Worm (Caenorhabditis elegans) whole organism, L1 larva: ENCODE data around the gene sri-26.
A peak's percentile ranks its signal among the peaks of the same experiment; 100 is the strongest.

Experiments used
- C16A3.4 ChIP-seq: fragments of 150-350 bp; optimal IDR thresholded peaks from 2 replicates; lab custom pipeline; 2014; ENCODE audit warnings: missing biosample characterization, missing genetic modification characterization
- aha-1 ChIP-seq: fragments of 150-350 bp; optimal IDR thresholded peaks from 2 replicates; lab custom pipeline; 2014; ENCODE audit warnings: missing biosample characterization, missing genetic modification characterization
- blmp-1 ChIP-seq: fragments of 150-350 bp; optimal IDR thresholded peaks from 2 replicates; lab custom pipeline; 2014; ENCODE audit warnings: missing biosample characterization, missing genetic modification characterization
- ceh-63 ChIP-seq: fragments of 200-800 bp; sonication (Bioruptor generic); optimal IDR thresholded peaks from 2 replicates; lab custom pipeline; 2018; ENCODE audit warnings: mild to moderate bottlenecking, missing genetic modification characterization, missing compliant biosample characterization
- ceh-8 ChIP-seq: fragments of 200-800 bp; sonication (Bioruptor generic); optimal IDR thresholded peaks from 2 replicates; lab custom pipeline; 2018; ENCODE audit warnings: mild to moderate bottlenecking, missing genetic modification characterization, moderate library complexity, missing compliant biosample characterization
- ceh-90 ChIP-seq: sonication (generic microtip); optimal IDR thresholded peaks from 2 replicates; lab custom pipeline; 2016; ENCODE audit warnings: missing genetic modification characterization, missing compliant biosample characterization
- ces-1 ChIP-seq: fragments of 150-350 bp; optimal IDR thresholded peaks from 2 replicates; lab custom pipeline; 2014; ENCODE audit warnings: missing biosample characterization, missing genetic modification reagents, missing genetic modification characterization
- dpl-1 ChIP-seq, 3 experiments: fragments of 150-350 bp in 2 of 3; sonication (generic microtip) in 1 of 3; optimal IDR thresholded peaks; 2 replicates each; lab custom pipeline; 2014 to 2017; ENCODE audit warnings: missing biosample characterization in 3 of 3, missing genetic modification characterization in 3 of 3, missing genetic modification reagents in 3 of 3
- dsc-1 ChIP-seq: sonication (generic microtip); optimal IDR thresholded peaks from 2 replicates; lab custom pipeline; 2016; ENCODE audit warnings: mild to moderate bottlenecking, missing genetic modification characterization, missing compliant biosample characterization
- efl-1 ChIP-seq, 4 experiments: fragments of 150-350 bp; optimal IDR thresholded peaks in 3 of 4; peaks in 1 of 4; 1 replicate in 1 of 4; 2 replicates in 3 of 4; lab custom pipeline; 2014; ENCODE audit warnings: missing biosample characterization in 2 of 4, missing genetic modification characterization in 2 of 4, missing genetic modification reagents in 2 of 4
- efl-3 ChIP-seq: fragments of 200-800 bp; sonication (Bioruptor generic); optimal IDR thresholded peaks from 2 replicates; lab custom pipeline; 2018; ENCODE audit warnings: mild to moderate bottlenecking, missing genetic modification characterization, missing compliant biosample characterization
- egl-13 ChIP-seq: sonication (generic microtip); optimal IDR thresholded peaks from 2 replicates; lab custom pipeline; 2016; ENCODE audit warnings: missing genotype, missing genetic modification reagents, missing genetic modification characterization, missing compliant biosample characterization
- egl-27 ChIP-seq, 2 experiments: fragments of 150-350 bp in 1 of 2; sonication (generic microtip); optimal IDR thresholded peaks; 3 replicates each; lab custom pipeline; 2017 to 2018; ENCODE audit warnings: missing biosample characterization in 2 of 2, missing genetic modification characterization in 2 of 2, missing genetic modification reagents in 2 of 2
- elt-2 ChIP-seq: sonication (generic microtip); optimal IDR thresholded peaks from 2 replicates; lab custom pipeline; 2016; ENCODE audit warnings: missing genetic modification characterization, mild to moderate bottlenecking, inconsistent platforms, missing compliant biosample characterization, missing genetic modification reagents
- elt-3 ChIP-seq, 6 experiments: fragments of 150-350 bp in 1 of 6; sonication (generic microtip); optimal IDR thresholded peaks; 2 replicates each; lab custom pipeline; 2017 to 2018; ENCODE audit warnings: missing biosample characterization in 6 of 6, missing genetic modification characterization in 6 of 6, inconsistent platforms in 1 of 6
- fos-1 ChIP-seq: fragments of 150-350 bp; optimal IDR thresholded peaks from 2 replicates; lab custom pipeline; 2014; ENCODE audit warnings: missing biosample characterization, missing genetic modification characterization
- hlh-4 ChIP-seq: sonication (generic microtip); optimal IDR thresholded peaks from 2 replicates; lab custom pipeline; 2016; ENCODE audit warnings: mild to moderate bottlenecking, missing genetic modification characterization, missing compliant biosample characterization
- irx-1 ChIP-seq: sonication (generic microtip); optimal IDR thresholded peaks from 2 replicates; lab custom pipeline; 2016; ENCODE audit warnings: missing genetic modification characterization, missing compliant biosample characterization
- jun-1 ChIP-seq: fragments of 150-350 bp; optimal IDR thresholded peaks from 2 replicates; lab custom pipeline; 2014; ENCODE audit warnings: missing biosample characterization, missing genetic modification reagents, missing genetic modification characterization
- mab-9 ChIP-seq: fragments of 200-800 bp; sonication (Bioruptor generic); IDR thresholded peaks from 2 replicates; pipeline ENCODE4 v1.3.6; 2022; ENCODE audit warnings: missing genetic modification reagents, missing genetic modification characterization, missing compliant biosample characterization
- mdl-1 ChIP-seq, 2 experiments: fragments of 150-350 bp; optimal IDR thresholded peaks; 2 replicates each; lab custom pipeline; 2014 to 2017; ENCODE audit warnings: missing biosample characterization in 2 of 2, missing genetic modification characterization in 2 of 2, inconsistent platforms in 1 of 2
- nhr-47 ChIP-seq: sonication (generic microtip); optimal IDR thresholded peaks from 2 replicates; lab custom pipeline; 2016; ENCODE audit warnings: mild to moderate bottlenecking, missing genetic modification characterization, moderate library complexity, missing compliant biosample characterization
- nhr-77 ChIP-seq: fragments of 150-350 bp; optimal IDR thresholded peaks from 2 replicates; lab custom pipeline; 2014; ENCODE audit warnings: missing biosample characterization, missing genetic modification characterization
- pax-3 ChIP-seq: fragments of 200-800 bp; sonication (Bioruptor generic); optimal IDR thresholded peaks from 2 replicates; lab custom pipeline; 2018; ENCODE audit warnings: mild to moderate bottlenecking, missing genetic modification characterization, moderate library complexity, missing compliant biosample characterization
- rnt-1 ChIP-seq: sonication (generic microtip); optimal IDR thresholded peaks from 2 replicates; lab custom pipeline; 2016; ENCODE audit warnings: mild to moderate bottlenecking, missing genetic modification characterization, moderate library complexity, missing compliant biosample characterization
- skn-1 ChIP-seq: fragments of 150-350 bp; optimal IDR thresholded peaks from 2 replicates; lab custom pipeline; 2014; ENCODE audit warnings: missing biosample characterization, missing genetic modification characterization
- snpc-4 ChIP-seq: fragments of 150-350 bp; optimal IDR thresholded peaks from 2 replicates; lab custom pipeline; 2014; ENCODE audit warnings: missing biosample characterization, missing genetic modification characterization
- sup-37 ChIP-seq: fragments of 200-800 bp; sonication (Bioruptor generic); optimal IDR thresholded peaks from 2 replicates; lab custom pipeline; 2018; ENCODE audit warnings: mild to moderate bottlenecking, missing genetic modification characterization, missing compliant biosample characterization
- tbx-2 ChIP-seq: sonication (generic microtip); optimal IDR thresholded peaks from 2 replicates; lab custom pipeline; 2016; ENCODE audit warnings: missing genetic modification characterization, missing compliant biosample characterization
- tlp-1 ChIP-seq: fragments of 150-350 bp; optimal IDR thresholded peaks from 2 replicates; lab custom pipeline; 2014; ENCODE audit warnings: missing biosample characterization, missing genetic modification characterization
- unc-86 ChIP-seq: sonication (generic microtip); optimal IDR thresholded peaks from 2 replicates; lab custom pipeline; 2016; ENCODE audit warnings: missing genetic modification characterization, missing compliant biosample characterization
- unc-98 ChIP-seq: fragments of 200-800 bp; sonication (Bioruptor generic); IDR thresholded peaks from 2 replicates; pipeline ENCODE4 v1.3.6; 2022; ENCODE audit warnings: missing genetic modification characterization, missing compliant biosample characterization
- vab-15 ChIP-seq: sonication (generic microtip); optimal IDR thresholded peaks from 2 replicates; lab custom pipeline; 2017; ENCODE audit warnings: missing genotype, mild to moderate bottlenecking, missing genetic modification characterization, missing compliant biosample characterization
- xbp-1 ChIP-seq: sonication (generic microtip); optimal IDR thresholded peaks from 2 replicates; lab custom pipeline; 2016; ENCODE audit warnings: missing genetic modification characterization, missing compliant biosample characterization
- zag-1 ChIP-seq: fragments of 150-350 bp; optimal IDR thresholded peaks from 2 replicates; lab custom pipeline; 2014; ENCODE audit warnings: missing biosample characterization, missing genetic modification characterization
- ztf-4 ChIP-seq: fragments of 150-350 bp; optimal IDR thresholded peaks from 2 replicates; lab custom pipeline; 2014; ENCODE audit warnings: missing biosample characterization, missing genetic modification characterization

sri-26 gene

DNA sequence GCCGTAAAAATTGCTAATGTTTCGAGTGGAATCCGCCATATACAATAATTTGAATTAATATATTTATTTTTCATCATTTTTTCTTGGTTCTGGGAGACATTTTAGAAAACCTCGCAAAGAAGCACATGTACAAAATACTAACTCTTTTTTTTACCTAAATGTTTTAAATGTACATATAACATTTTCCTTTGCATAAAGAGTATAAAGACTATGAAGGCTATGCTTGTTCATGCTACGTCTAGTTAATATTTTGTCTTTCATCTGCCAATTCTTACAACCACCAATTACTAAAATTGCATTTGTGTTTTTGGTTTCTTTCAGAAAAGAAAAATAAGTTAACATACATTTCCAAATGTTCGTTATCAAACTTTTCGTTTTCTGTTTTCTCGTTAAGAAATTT lies 6.1 kb downstream of the sri-26 start, which contains the start of gene irld-25:
Gene irld-25, plus strand, starts transcription at position 301 of the 400 bp plus-strand sequence.
- TF ChIP-seq dsc-1 (tag; lab: Kevin White, UChicago) (no peak), ces-1 (GFP tag; lab: Kevin White, UChicago) (no peak), ztf-4 (tag; lab: Kevin White, UChicago) (no peak), hlh-4 (no peak), mdl-1 (tag; optimal IDR thresholded peaks at IDR 0.05; lab: Kevin White, UChicago) (no peak), blmp-1 (tag; lab: Kevin White, UChicago) (no peak), aha-1 (tag; lab: Kevin White, UChicago) (no peak), zag-1 (tag; lab: Kevin White, UChicago) (no peak), xbp-1 (tag; lab: Kevin White, UChicago) (no peak), snpc-4 (tag; lab: Kevin White, UChicago) (no peak), nhr-77 (tag; lab: Kevin White, UChicago) (no peak), sup-37 (GFP tag; lab: Kevin White, UChicago) (no peak), egl-27 (tag; optimal IDR thresholded peaks at IDR 0.05; lab: Kevin White, UChicago) (no peak), efl-3 (GFP tag; lab: Kevin White, UChicago) (no peak), elt-3 (tag; optimal IDR thresholded peaks at IDR 0.05; lab: Kevin White, UChicago) (no peak), vab-15 (tag; lab: Kevin White, UChicago) (no peak), dpl-1 (GFP tag; optimal IDR thresholded peaks at IDR 0.05; lab: Kevin White, UChicago) (no peak), skn-1 (no peak), unc-98 (no peak), irx-1 (no peak)

DNA sequence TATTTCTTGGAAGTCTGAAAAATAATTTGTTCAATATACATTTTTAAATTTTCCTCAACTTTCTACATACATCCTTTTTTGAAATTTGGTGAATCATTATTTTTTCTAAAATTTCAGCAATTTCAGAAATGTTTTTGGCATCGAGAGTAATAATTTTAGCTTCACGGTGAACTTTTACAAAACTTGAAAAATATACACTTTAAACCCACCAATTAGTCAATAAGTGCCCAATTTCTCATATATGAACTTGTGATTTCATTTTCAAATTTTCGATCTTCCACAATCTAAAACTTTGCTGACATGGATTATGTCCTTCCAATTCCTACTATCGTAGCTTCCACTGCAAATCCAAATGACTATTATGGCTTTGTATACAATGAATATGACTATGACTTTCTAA lies 8.4 kb downstream of the sri-26 start, which contains the start of gene srw-24:
Gene srw-24, plus strand, starts transcription at position 301 of the 400 bp plus-strand sequence.
- TF ChIP-seq ceh-63 (GFP tag; lab: Kevin White, UChicago), result no peak
- no peak for TF ChIP-seq mab-9 (GFP tag; lab: Robert Waterston, UW)
- TF ChIP-seq tbx-2, result no peak
- TF ChIP-seq ceh-90, result no peak
- no peak for TF ChIP-seq rnt-1
- no peak for TF ChIP-seq elt-3 (tag; optimal IDR thresholded peaks at IDR 0.05; lab: Kevin White, UChicago)
- no peak for TF ChIP-seq efl-3 (GFP tag; lab: Kevin White, UChicago)
- TF ChIP-seq jun-1, result no peak
- no peak for TF ChIP-seq ceh-8 (GFP tag; lab: Kevin White, UChicago)
- no peak for TF ChIP-seq skn-1
- no peak for TF ChIP-seq nhr-47
- TF ChIP-seq aha-1 (tag; lab: Kevin White, UChicago), result no peak

DNA sequence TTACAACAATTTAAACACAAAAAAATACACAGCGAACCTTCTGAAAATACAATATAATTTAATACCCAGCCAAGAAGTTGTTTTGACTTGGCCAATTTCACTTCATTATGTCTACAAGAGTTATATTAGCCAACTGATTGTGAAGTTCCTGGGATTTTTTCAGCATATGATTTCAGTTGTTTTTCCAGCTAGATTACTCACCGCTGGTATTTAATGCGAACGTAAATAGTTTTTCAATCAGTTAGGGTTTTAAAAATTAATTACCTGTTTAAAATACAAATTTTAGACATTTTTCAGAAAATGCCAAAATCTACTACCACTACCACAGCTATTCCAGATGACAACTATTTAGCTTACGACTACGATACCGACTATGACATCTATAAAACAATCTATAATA lies 10.4 kb downstream of the sri-26 start, which contains the start of gene srw-14:
Gene srw-14, plus strand, starts transcription at position 301 of the 400 bp plus-strand sequence.
- no peak for TF ChIP-seq fos-1 (tag; lab: Kevin White, UChicago)
- TF ChIP-seq pax-3 (tag; lab: Kevin White, UChicago), result no peak
- no peak for TF ChIP-seq C16A3.4 (tag; lab: Kevin White, UChicago)

DNA sequence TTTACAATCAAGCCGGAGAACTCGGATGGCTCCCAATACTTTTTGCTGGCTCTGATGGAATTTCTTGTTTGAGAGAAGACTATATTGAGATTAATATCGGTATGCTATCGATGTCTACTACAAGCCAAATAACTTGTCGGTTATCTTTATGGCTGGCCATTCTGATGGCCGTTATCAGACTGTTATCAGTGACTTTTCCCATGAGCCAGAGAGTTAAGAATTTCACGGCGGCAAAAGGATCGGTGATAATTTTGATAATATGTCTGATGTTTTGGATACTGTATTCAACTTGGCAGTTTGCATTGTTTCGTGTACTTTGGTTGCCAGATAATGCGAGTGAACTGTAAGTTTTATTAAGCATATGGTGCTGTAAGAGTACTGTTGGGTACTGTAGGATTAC lies 10.9 kb downstream of the sri-26 start:
- TF ChIP-seq tlp-1 (tag; lab: Kevin White, UChicago), result peak; percentile 45
- TF ChIP-seq unc-86 (tag; lab: Kevin White, UChicago), result no peak
- peak; percentile 79 for TF ChIP-seq elt-2 (tag; lab: Kevin White, UChicago)

DNA sequence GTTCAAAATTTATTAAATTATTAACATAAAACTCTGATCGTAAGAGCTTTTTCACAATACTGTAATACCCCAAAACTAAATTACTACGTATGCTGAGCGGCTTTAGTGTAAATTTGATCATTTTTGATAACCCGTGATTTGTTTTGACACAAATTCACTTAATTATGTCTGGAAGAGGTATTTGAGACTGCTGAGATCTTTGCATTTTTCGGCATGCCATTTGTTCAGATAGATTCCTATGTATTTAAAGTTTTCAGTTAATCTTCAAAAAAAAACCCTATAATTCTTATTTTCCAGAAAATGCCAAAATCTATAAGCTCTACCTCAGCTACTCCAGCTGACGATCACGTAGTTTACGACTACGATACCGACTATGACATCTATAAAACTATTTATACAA lies 15.0 kb downstream of the sri-26 start, which contains the start of gene srw-15:
Gene srw-15, plus strand, starts transcription at position 301 of the 400 bp plus-strand sequence.
- TF ChIP-seq egl-13, result no peak
- TF ChIP-seq efl-1 (optimal IDR thresholded peaks at IDR 0.05; lab: Kevin White, UChicago), result no peak
- peak in 1 of 2 experiments; percentile 60 for TF ChIP-seq efl-1 (GFP tag; optimal IDR thresholded peaks at IDR 0.05 in 1 of 2; lab: Kevin White, UChicago)
